Fruit fly (Drosophila melanogaster) whole organism, wandering third instar larva: ENCODE results near the gene Ire1.

Experiments
- Abd-B ChIP-seq: fragments of >200 bp; optimal IDR thresholded peaks from 2 replicates; lab custom pipeline; 2017; ENCODE audit warnings: missing biosample characterization, missing genetic modification characterization
- CG32264 ChIP-seq: fragments of 200-800 bp; sonication (Bioruptor generic); optimal IDR thresholded peaks from 2 replicates; lab custom pipeline; 2016; ENCODE audit warnings: missing biosample characterization, missing genetic modification characterization
- CG9705 ChIP-seq: fragments of 200-800 bp; sonication (Bioruptor generic); optimal IDR thresholded peaks from 2 replicates; lab custom pipeline; 2018; ENCODE audit warnings: missing biosample characterization, mild to moderate bottlenecking, missing genetic modification characterization
- CrebA ChIP-seq: fragments of 200-800 bp; sonication (Bioruptor generic); optimal IDR thresholded peaks from 2 replicates; lab custom pipeline; 2016; ENCODE audit warnings: missing biosample characterization, mild to moderate bottlenecking, missing genetic modification characterization, borderline replicate concordance
- Dfd ChIP-seq: fragments of >200 bp; optimal IDR thresholded peaks from 2 replicates; lab custom pipeline; 2017; ENCODE audit warnings: missing biosample characterization, missing genetic modification characterization
- Dif ChIP-seq: fragments of 200-275, 200-300 bp; sonication (Bioruptor generic); optimal IDR thresholded peaks from 2 replicates; lab custom pipeline; 2018; ENCODE audit warnings: missing biosample characterization, missing genetic modification characterization; ENCODE audit not compliant: partially characterized antibody
- GATAd ChIP-seq: sonication (Bioruptor generic); optimal IDR thresholded peaks from 2 replicates; lab custom pipeline; 2016; ENCODE audit warnings: missing biosample characterization, missing genetic modification characterization
- HLH106 ChIP-seq: fragments of 200-800 bp; optimal IDR thresholded peaks from 3 replicates; lab custom pipeline; 2019; ENCODE audit warnings: missing biosample characterization, mild to moderate bottlenecking, missing genetic modification characterization, moderate library complexity
- Hnf4 ChIP-seq: fragments of 200-800 bp; sonication (Bioruptor generic); optimal IDR thresholded peaks from 2 replicates; lab custom pipeline; 2016; ENCODE audit warnings: missing biosample characterization, mild to moderate bottlenecking, missing genetic modification characterization
- Hr78 ChIP-seq: fragments of >200 bp; optimal IDR thresholded peaks from 2 replicates; lab custom pipeline; 2017; ENCODE audit warnings: missing biosample characterization, missing genetic modification characterization
- Hr83 ChIP-seq: fragments of 200-300 bp; sonication (Bioruptor generic); optimal IDR thresholded peaks from 2 replicates; lab custom pipeline; 2016; ENCODE audit warnings: missing biosample characterization, mild to moderate bottlenecking, missing genetic modification characterization, moderate library complexity; ENCODE audit not compliant: poor library complexity, severe bottlenecking
- Jra ChIP-seq: sonication (Bioruptor generic); optimal IDR thresholded peaks from 2 replicates; lab custom pipeline; 2016; ENCODE audit warnings: missing biosample characterization, missing genetic modification characterization
- Mio ChIP-seq: sonication (Bioruptor generic); optimal IDR thresholded peaks from 2 replicates; lab custom pipeline; 2016; ENCODE audit warnings: missing biosample characterization, missing genetic modification characterization
- Myc ChIP-seq: fragments of >200 bp; optimal IDR thresholded peaks from 2 replicates; lab custom pipeline; 2017
- N ChIP-seq: fragments of >200 bp; optimal IDR thresholded peaks from 2 replicates; lab custom pipeline; 2018; ENCODE audit warnings: missing biosample characterization, missing external identifiers, missing genetic modification characterization
- OdsH ChIP-seq: fragments of 200-800 bp; sonication (Bioruptor generic); optimal IDR thresholded peaks from 2 replicates; lab custom pipeline; 2016; ENCODE audit warnings: missing biosample characterization, mild to moderate bottlenecking, missing genetic modification characterization
- Rel ChIP-seq, 2 experiments: fragments of 200-800 bp; sonication (Bioruptor generic) in 1 of 2; optimal IDR thresholded peaks; 2 replicates in 1 of 2; 3 replicates in 1 of 2; lab custom pipeline; 2016 to 2019; ENCODE audit warnings: mild to moderate bottlenecking in 2 of 2, missing biosample characterization in 2 of 2, missing genetic modification characterization in 2 of 2, moderate library complexity in 1 of 2
- Sp1 ChIP-seq: fragments of 200-800 bp; sonication (Bioruptor generic); optimal IDR thresholded peaks from 3 replicates; lab custom pipeline; 2019; ENCODE audit warnings: missing biosample characterization, mild to moderate bottlenecking, missing genetic modification characterization, moderate library complexity
- Vsx2 ChIP-seq: fragments of 200-300, 225-300 bp; sonication (Bioruptor generic); optimal IDR thresholded peaks from 2 replicates; lab custom pipeline; 2018; ENCODE audit warnings: missing biosample characterization, missing genetic modification characterization; ENCODE audit not compliant: partially characterized antibody
- br ChIP-seq: fragments of 200-800 bp; sonication (Bioruptor generic); optimal IDR thresholded peaks from 2 replicates; lab custom pipeline; 2016; ENCODE audit warnings: missing biosample characterization, missing genetic modification characterization
- brk ChIP-seq: fragments of 200-800 bp; sonication (Bioruptor generic); optimal IDR thresholded peaks from 2 replicates; lab custom pipeline; 2016; ENCODE audit warnings: missing biosample characterization, mild to moderate bottlenecking, missing genetic modification characterization
- dl ChIP-seq, 2 experiments: fragments of 175-275, 200-275 bp in 1 of 2; fragments of 200-275 bp in 1 of 2; sonication (Bioruptor generic); optimal IDR thresholded peaks; lab custom pipeline; 2018; ENCODE audit warnings: mild to moderate bottlenecking in 2 of 2, missing biosample characterization in 2 of 2, missing genetic modification characterization in 2 of 2, moderate library complexity in 2 of 2; ENCODE audit not compliant: partially characterized antibody in 2 of 2, insufficient read depth in 1 of 2
- dmrt93B ChIP-seq: fragments of 200-800 bp; sonication (Bioruptor generic); optimal IDR thresholded peaks from 2 replicates; lab custom pipeline; 2018; ENCODE audit warnings: missing biosample characterization, mild to moderate bottlenecking, missing genetic modification characterization
- dsf ChIP-seq: sonication (Bioruptor generic); optimal IDR thresholded peaks from 2 replicates; lab custom pipeline; 2016; ENCODE audit warnings: missing biosample characterization, missing genetic modification characterization, borderline replicate concordance
- ey ChIP-seq: fragments of 200-800 bp; sonication (Bioruptor generic); optimal IDR thresholded peaks from 2 replicates; lab custom pipeline; 2016; ENCODE audit warnings: missing biosample characterization, missing genetic modification characterization
- foxo ChIP-seq, 2 experiments: fragments of 200-800 bp; sonication (Bioruptor generic); optimal IDR thresholded peaks; 2 replicates in 1 of 2; 3 replicates in 1 of 2; lab custom pipeline; 2016 to 2017; ENCODE audit warnings: missing biosample characterization in 2 of 2, missing genetic modification characterization in 2 of 2
- fru ChIP-seq: fragments of 200-800 bp; sonication (Bioruptor generic); optimal IDR thresholded peaks from 3 replicates; lab custom pipeline; 2016; ENCODE audit warnings: missing biosample characterization, mild to moderate bottlenecking, missing genetic modification characterization
- h ChIP-seq: fragments of 200-800 bp; sonication (Bioruptor generic); optimal IDR thresholded peaks from 3 replicates; lab custom pipeline; 2016; ENCODE audit warnings: missing biosample characterization, mild to moderate bottlenecking, missing genetic modification characterization
- jim ChIP-seq: fragments of 175-275, 200-325 bp; sonication (Bioruptor generic); optimal IDR thresholded peaks from 2 replicates; lab custom pipeline; 2016; ENCODE audit warnings: missing biosample characterization, mild to moderate bottlenecking, missing genetic modification characterization
- lola ChIP-seq: fragments of >200 bp; optimal IDR thresholded peaks from 2 replicates; lab custom pipeline; 2017; ENCODE audit warnings: missing biosample characterization, missing genetic modification characterization
- pan ChIP-seq: fragments of >200 bp; optimal IDR thresholded peaks from 2 replicates; lab custom pipeline; 2017
- psq ChIP-seq: fragments of 200-800 bp; sonication (Bioruptor generic); optimal IDR thresholded peaks from 3 replicates; lab custom pipeline; 2017; ENCODE audit warnings: missing biosample characterization, mild to moderate bottlenecking, missing genetic modification characterization, moderate library complexity
- rgr ChIP-seq: fragments of 200-800 bp; sonication (Bioruptor generic); optimal IDR thresholded peaks from 3 replicates; lab custom pipeline; 2016; ENCODE audit warnings: missing biosample characterization, mild to moderate bottlenecking, missing genetic modification characterization
- sage ChIP-seq: fragments of 200-800 bp; sonication (Bioruptor generic); optimal IDR thresholded peaks from 2 replicates; lab custom pipeline; 2016; ENCODE audit warnings: missing biosample characterization, mild to moderate bottlenecking, missing genetic modification characterization
- sv ChIP-seq: fragments of 200-800 bp; sonication (Bioruptor generic); optimal IDR thresholded peaks from 3 replicates; lab custom pipeline; 2016; ENCODE audit warnings: missing biosample characterization, missing genetic modification characterization
- tai ChIP-seq: sonication (Bioruptor generic); optimal IDR thresholded peaks from 2 replicates; lab custom pipeline; 2016; ENCODE audit warnings: missing biosample characterization, missing genetic modification characterization
- usp ChIP-seq: fragments of >200 bp; optimal IDR thresholded peaks from 2 replicates; lab custom pipeline; 2017; ENCODE audit warnings: missing biosample characterization, missing genetic modification characterization
- woc ChIP-seq: sonication (Bioruptor generic); optimal IDR thresholded peaks from 2 replicates; lab custom pipeline; 2016; ENCODE audit warnings: missing biosample characterization, mild to moderate bottlenecking, missing genetic modification characterization

Gene Ire1

DNA sequence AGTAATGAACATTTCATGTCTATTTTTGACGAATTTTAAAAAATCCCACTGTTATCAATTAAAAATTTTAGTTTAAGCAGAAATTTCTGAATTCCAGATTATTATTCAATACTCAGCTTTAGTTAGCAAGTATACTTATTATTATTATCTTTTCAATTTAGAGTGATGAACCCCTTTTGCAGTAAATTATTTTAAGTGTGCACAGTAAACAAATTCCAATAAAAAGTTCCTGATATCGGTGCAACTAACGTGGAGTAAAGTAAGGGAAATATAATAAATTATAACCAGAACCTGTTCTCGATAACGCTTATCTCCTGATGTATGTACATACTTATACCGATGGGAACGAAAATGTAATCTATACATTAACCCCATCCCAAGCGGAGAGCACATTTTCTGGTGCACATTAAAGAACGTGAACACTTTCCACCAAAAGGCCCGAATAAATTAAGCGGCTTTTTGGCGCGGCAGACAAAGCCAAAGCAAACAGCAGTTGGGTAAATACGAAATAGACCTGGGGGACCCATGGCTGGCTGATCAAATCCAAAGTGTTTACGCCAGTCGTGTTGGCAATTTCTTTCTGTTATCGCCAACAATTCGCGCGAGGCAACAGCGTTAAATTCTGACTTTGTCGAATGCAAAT lies 3.0 kb downstream of the Ire1 start:
- peak; percentile 76 for TF ChIP-seq Rel (GFP tag; optimal IDR thresholded peaks at IDR 0.05; lab: Kevin White, UChicago)
- TF ChIP-seq Rel (tag; optimal IDR thresholded peaks at IDR 0.05; lab: Kevin White, UChicago): peak; percentile 76
- no peak for TF ChIP-seq woc (GFP tag; lab: Kevin White, UChicago)
- TF ChIP-seq lola (GFP tag; lab: Kevin White, UChicago): no peak
- no peak for TF ChIP-seq HLH106 (tag; lab: Kevin White, UChicago)
- TF ChIP-seq br (GFP tag; lab: Kevin White, UChicago): peak; percentile 88
- no peak for TF ChIP-seq Myc (lab: Kevin White, UChicago)
- TF ChIP-seq CrebA (GFP tag; lab: Kevin White, UChicago): no peak
- peak; percentile 66 for TF ChIP-seq psq (GFP tag; lab: Kevin White, UChicago)
- peak; percentile 81 for TF ChIP-seq Jra (GFP tag; lab: Kevin White, UChicago)
- peak; percentile 67 for TF ChIP-seq Sp1
- TF ChIP-seq h (GFP tag; lab: Kevin White, UChicago): peak; percentile 90
- peak; percentile 78 for TF ChIP-seq jim
- TF ChIP-seq N: no peak
- TF ChIP-seq Hr78 (GFP tag; lab: Kevin White, UChicago): no peak
- TF ChIP-seq CG9705 (GFP tag; lab: Kevin White, UChicago): peak; percentile 28
- TF ChIP-seq Vsx2 (GFP tag; lab: Kevin White, UChicago): no peak
- peak; percentile 52 for TF ChIP-seq dsf (GFP tag; lab: Kevin White, UChicago)
- TF ChIP-seq Hr83: peak; percentile 99
- peak; percentile 62 to 84 for TF ChIP-seq foxo (GFP tag; optimal IDR thresholded peaks at IDR 0.05; lab: Kevin White, UChicago)
- TF ChIP-seq rgr (GFP tag; lab: Kevin White, UChicago): peak; percentile 90
- TF ChIP-seq CG32264 (GFP tag; lab: Kevin White, UChicago): peak; percentile 82
- peak; percentile 38 for TF ChIP-seq ey (GFP tag; lab: Kevin White, UChicago)
- TF ChIP-seq sv (GFP tag; lab: Kevin White, UChicago): no peak
- no peak for TF ChIP-seq dmrt93B (GFP tag; lab: Kevin White, UChicago)
- no peak for TF ChIP-seq pan (lab: Kevin White, UChicago)
- peak; percentile 74 for TF ChIP-seq fru
- peak; percentile 81 for TF ChIP-seq brk (GFP tag; lab: Kevin White, UChicago)
- TF ChIP-seq Mio (GFP tag; lab: Kevin White, UChicago): no peak
- no peak for TF ChIP-seq usp (GFP tag; lab: Kevin White, UChicago)
- no peak for TF ChIP-seq Dif (GFP tag; lab: Kevin White, UChicago)
- peak; percentile 67 for TF ChIP-seq sage (GFP tag; lab: Kevin White, UChicago)
- no peak for TF ChIP-seq tai (GFP tag; lab: Kevin White, UChicago)
- TF ChIP-seq OdsH: peak; percentile 90
- TF ChIP-seq Hnf4 (GFP tag; lab: Kevin White, UChicago): peak; percentile 90
- peak; percentile 13 for TF ChIP-seq GATAd (GFP tag; lab: Kevin White, UChicago)

DNA sequence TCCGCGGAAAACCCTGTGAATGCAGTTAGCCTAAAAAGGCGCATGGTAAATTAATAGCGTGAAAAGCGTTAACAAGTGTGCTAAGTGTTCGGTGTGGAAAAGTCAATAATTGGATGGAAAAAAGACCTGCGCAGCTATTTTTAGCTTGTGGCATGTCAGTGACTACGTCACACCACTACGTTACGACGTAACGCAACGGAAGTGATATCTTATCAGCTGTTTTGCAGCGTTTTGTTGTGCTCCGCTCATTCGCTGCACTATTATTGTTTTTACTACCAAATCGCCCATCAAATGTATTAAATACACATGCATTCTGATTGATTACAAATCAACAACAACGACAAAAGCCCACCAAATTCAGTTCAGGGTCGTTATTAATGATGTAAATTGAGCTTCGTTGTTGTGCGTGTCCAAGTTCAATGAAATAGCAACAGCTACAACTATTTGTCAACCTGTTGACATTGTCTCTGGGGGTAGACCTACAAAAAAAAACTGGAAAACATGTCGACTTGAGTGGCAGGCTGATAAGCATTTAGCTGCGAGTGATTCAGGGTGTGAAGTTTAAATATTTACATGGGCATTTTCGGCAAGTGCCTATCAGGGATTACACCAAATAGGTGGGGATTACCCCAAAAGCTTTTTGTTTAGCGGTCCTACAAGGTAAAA lies 13.4 kb downstream of the Ire1 start:
- TF ChIP-seq psq (GFP tag; lab: Kevin White, UChicago) (no peak), Rel (GFP tag; optimal IDR thresholded peaks at IDR 0.05; lab: Kevin White, UChicago) (no peak), Rel (tag; optimal IDR thresholded peaks at IDR 0.05; lab: Kevin White, UChicago) (peak; percentile 79)

dm6 chr3R:19846870-19847590 lies 14.1 kb downstream of the Ire1 start, which contains the start of gene MICU3:
Gene MICU3 (plus strand): TSS chr3R:19847311.
- peak; percentile 28 for TF ChIP-seq CG9705 (GFP tag; lab: Kevin White, UChicago)
- no peak for TF ChIP-seq Sp1
- TF ChIP-seq usp (GFP tag; lab: Kevin White, UChicago): no peak
- peak; percentile 62 for TF ChIP-seq h (GFP tag; lab: Kevin White, UChicago)
- no peak for TF ChIP-seq Vsx2 (GFP tag; lab: Kevin White, UChicago)
- peak; percentile 59 for TF ChIP-seq br (GFP tag; lab: Kevin White, UChicago)
- no peak for TF ChIP-seq Hr78 (GFP tag; lab: Kevin White, UChicago)
- TF ChIP-seq woc (GFP tag; lab: Kevin White, UChicago): peak; percentile 37
- peak; percentile 65 for TF ChIP-seq rgr (GFP tag; lab: Kevin White, UChicago)
- TF ChIP-seq tai (GFP tag; lab: Kevin White, UChicago): peak; percentile 72
- no peak for TF ChIP-seq Dfd (GFP tag; lab: Kevin White, UChicago)
- no peak for TF ChIP-seq pan (lab: Kevin White, UChicago)
- no peak for TF ChIP-seq dl (GFP tag; optimal IDR thresholded peaks at IDR 0.05; lab: Kevin White, UChicago; ENCODE audit: insufficient read depth in 1 of 2, partially characterized antibody in 2 of 2)
- TF ChIP-seq CrebA (GFP tag; lab: Kevin White, UChicago): no peak
- no peak for TF ChIP-seq foxo (GFP tag; optimal IDR thresholded peaks at IDR 0.05; lab: Kevin White, UChicago)
- TF ChIP-seq N: no peak
- no peak for TF ChIP-seq Hr83
- no peak for TF ChIP-seq HLH106 (tag; lab: Kevin White, UChicago)
- no peak for TF ChIP-seq jim
- peak; percentile 40 for TF ChIP-seq sv (GFP tag; lab: Kevin White, UChicago)
- TF ChIP-seq OdsH: peak; percentile 7
- TF ChIP-seq ey (GFP tag; lab: Kevin White, UChicago): peak; percentile 50
- TF ChIP-seq fru: peak; percentile 58
- peak; percentile 66 for TF ChIP-seq Hnf4 (GFP tag; lab: Kevin White, UChicago)
- peak; percentile 42 for TF ChIP-seq psq (GFP tag; lab: Kevin White, UChicago)
- peak; percentile 45 for TF ChIP-seq dmrt93B (GFP tag; lab: Kevin White, UChicago)
- TF ChIP-seq Abd-B: no peak
- no peak for TF ChIP-seq CG32264 (GFP tag; lab: Kevin White, UChicago)
